Worm (Caenorhabditis elegans): ENCODE data around the gene rsp-1.

DNA sequence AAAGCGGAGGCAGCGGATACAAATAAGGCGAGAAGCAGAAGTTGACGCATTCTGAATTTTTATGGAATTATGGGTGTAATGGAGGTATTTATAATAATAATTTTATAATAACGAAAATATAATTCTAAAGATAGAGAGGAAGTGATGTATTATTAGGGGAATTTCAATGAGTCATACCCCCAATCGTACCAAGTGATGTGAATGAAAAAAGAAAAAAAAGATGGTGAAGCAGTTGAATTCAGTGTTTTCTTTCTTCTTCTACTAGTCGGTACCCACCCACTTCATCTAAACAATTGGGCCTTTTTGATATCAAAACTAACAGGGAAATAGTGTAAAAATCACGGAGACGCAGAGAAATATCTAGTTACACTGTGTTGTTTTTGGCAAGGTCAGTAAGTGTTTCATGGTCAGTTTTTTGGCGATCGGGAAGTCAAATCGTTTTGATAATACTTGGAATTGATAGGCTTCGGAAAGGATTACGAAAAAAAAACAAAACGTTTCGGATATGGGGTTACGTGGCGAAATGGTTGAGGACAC is 33.6 kb downstream of the rsp-1 start, which contains the start of gene ttr-18:
- TF ChIP-seq mdl-1 (tag; optimal IDR thresholded peaks at IDR 0.05) (no peak), mep-1 (tag; optimal IDR thresholded peaks at IDR 0.05) (no peak), jun-1 (tag; optimal IDR thresholded peaks at IDR 0.05) (no peak), dsc-1 (tag; optimal IDR thresholded peaks at IDR 0.05) (no peak), blmp-1 (tag; optimal IDR thresholded peaks at IDR 0.05) (peak; percentile 9), skn-1 (tag; optimal IDR thresholded peaks at IDR 0.05) (no peak)
